Fruit fly (Drosophila melanogaster) whole organism, prepupa: ENCODE measurements around the gene LeuRS.

ENCODE experiments used
- Blimp-1 ChIP-seq: fragments of 200-800 bp; sonication (Bioruptor generic); optimal IDR thresholded peaks from 3 replicates; lab custom pipeline; 2017; ENCODE audit warnings: missing biosample characterization, missing genetic modification characterization, mild to moderate bottlenecking, moderate library complexity, missing genetic modification reagents
- CG10631 ChIP-seq: fragments of 200-800 bp; sonication (Bioruptor generic); optimal IDR thresholded peaks from 2 replicates; lab custom pipeline; 2016; ENCODE audit warnings: missing biosample characterization, missing genetic modification characterization
- CG10669 ChIP-seq: fragments of 200-800 bp; sonication (Bioruptor generic); optimal IDR thresholded peaks from 3 replicates; lab custom pipeline; 2018; ENCODE audit warnings: missing biosample characterization, mild to moderate bottlenecking, missing genetic modification characterization, moderate library complexity
- CG11902 ChIP-seq: fragments of 200-800 bp; sonication (Bioruptor generic); optimal IDR thresholded peaks from 3 replicates; lab custom pipeline; 2016; ENCODE audit warnings: missing biosample characterization, missing genetic modification characterization
- CG15336 ChIP-seq: fragments of 200-800 bp; sonication (Bioruptor generic); IDR thresholded peaks from 2 replicates; pipeline ENCODE4 v1.3.6; 2022; ENCODE audit warnings: missing biosample characterization, missing genetic modification characterization
- CG16779 ChIP-seq: fragments of 200-800 bp; sonication (Bioruptor generic); optimal IDR thresholded peaks from 3 replicates; lab custom pipeline; 2017; ENCODE audit warnings: missing biosample characterization, mild to moderate bottlenecking, missing genetic modification characterization
- CG31627 ChIP-seq: fragments of 200-800 bp; sonication (Bioruptor generic); optimal IDR thresholded peaks from 3 replicates; lab custom pipeline; 2016; ENCODE audit warnings: missing biosample characterization, missing genetic modification characterization
- CG34406 ChIP-seq: fragments of 200-800 bp; sonication (Bioruptor generic); optimal IDR thresholded peaks from 3 replicates; lab custom pipeline; 2016; ENCODE audit warnings: missing biosample characterization, missing genetic modification characterization
- CG3919 ChIP-seq: fragments of 200-800 bp; sonication (Bioruptor generic); optimal IDR thresholded peaks from 3 replicates; lab custom pipeline; 2016; ENCODE audit warnings: missing biosample characterization, missing genetic modification characterization
- CG4318 ChIP-seq: fragments of 200-800 bp; sonication (Bioruptor generic); optimal IDR thresholded peaks from 3 replicates; lab custom pipeline; 2017; ENCODE audit warnings: missing biosample characterization, mild to moderate bottlenecking, missing genetic modification characterization
- CG6276 ChIP-seq: fragments of 200-800 bp; sonication (Bioruptor generic); optimal IDR thresholded peaks from 2 replicates; lab custom pipeline; 2017; ENCODE audit warnings: missing biosample characterization, mild to moderate bottlenecking, missing genetic modification characterization
- CG6808 ChIP-seq: fragments of 200-800 bp; sonication (Bioruptor generic); optimal IDR thresholded peaks from 3 replicates; lab custom pipeline; 2017; ENCODE audit warnings: missing biosample characterization, missing genetic modification characterization, mild to moderate bottlenecking, moderate library complexity, missing genetic modification reagents
- CG7368 ChIP-seq: fragments of 200-800 bp; sonication (Bioruptor generic); optimal IDR thresholded peaks from 3 replicates; lab custom pipeline; 2016; ENCODE audit warnings: missing biosample characterization, missing genetic modification characterization
- CG8119 ChIP-seq: fragments of 200-800 bp; sonication (Bioruptor generic); IDR thresholded peaks from 3 replicates; pipeline ENCODE4 v1.3.6; 2022; ENCODE audit warnings: missing biosample characterization, missing genetic modification characterization
- CG9139 ChIP-seq: fragments of 200-800 bp; sonication (Bioruptor generic); optimal IDR thresholded peaks from 3 replicates; lab custom pipeline; 2017; ENCODE audit warnings: missing biosample characterization, mild to moderate bottlenecking, missing genetic modification characterization
- Eip78C ChIP-seq: fragments of 200-800 bp; sonication (Bioruptor generic); peaks from one replicate; lab custom pipeline; 2016; ENCODE audit warnings: missing biosample characterization, missing genetic modification characterization
- Eip93F ChIP-seq: fragments of 200-800 bp; sonication (Bioruptor generic); optimal IDR thresholded peaks from 2 replicates; lab custom pipeline; 2016; ENCODE audit warnings: missing biosample characterization, mild to moderate bottlenecking, missing genetic modification characterization
- Ets96B ChIP-seq: fragments of 200-800 bp; optimal IDR thresholded peaks from 2 replicates; lab custom pipeline; 2019; ENCODE audit warnings: missing biosample characterization, mild to moderate bottlenecking, missing genetic modification characterization, moderate library complexity
- Gug ChIP-seq: fragments of 200-800 bp; sonication (Bioruptor generic); IDR thresholded peaks from 2 replicates; pipeline ENCODE4 v1.3.6; 2022; ENCODE audit warnings: missing biosample characterization, missing genetic modification characterization
- Hr38 ChIP-seq: sonication (Bioruptor generic); optimal IDR thresholded peaks from 2 replicates; lab custom pipeline; 2016; ENCODE audit warnings: missing biosample characterization, missing genetic modification characterization
- Hr39 ChIP-seq: fragments of 200-800 bp; sonication (Bioruptor generic); optimal IDR thresholded peaks from 2 replicates; lab custom pipeline; 2016; ENCODE audit warnings: missing biosample characterization, missing genetic modification characterization
- Hr4 ChIP-seq: fragments of 200-800 bp; sonication (Bioruptor generic); optimal IDR thresholded peaks from 3 replicates; lab custom pipeline; 2016; ENCODE audit warnings: missing biosample characterization, missing genetic modification characterization
- Lpt ChIP-seq: fragments of 200-800 bp; sonication (Bioruptor generic); optimal IDR thresholded peaks from 3 replicates; lab custom pipeline; 2016; ENCODE audit warnings: missing biosample characterization, missing genetic modification characterization
- Met ChIP-seq: fragments of 200-800 bp; sonication (Bioruptor generic); optimal IDR thresholded peaks from 3 replicates; lab custom pipeline; 2016; ENCODE audit warnings: missing biosample characterization, missing genetic modification characterization
- OdsH ChIP-seq: fragments of 200-800 bp; sonication (Bioruptor generic); optimal IDR thresholded peaks from 3 replicates; lab custom pipeline; 2016; ENCODE audit warnings: missing biosample characterization, missing genetic modification characterization
- Smox ChIP-seq: fragments of 200-800 bp; sonication (Bioruptor generic); optimal IDR thresholded peaks from 3 replicates; lab custom pipeline; 2016; ENCODE audit warnings: missing biosample characterization, missing genetic modification characterization
- Sox14 ChIP-seq: fragments of 200-800 bp; sonication (Bioruptor generic); optimal IDR thresholded peaks from 3 replicates; lab custom pipeline; 2016; ENCODE audit warnings: missing biosample characterization, missing genetic modification characterization
- achi ChIP-seq: fragments of 200-800 bp; sonication (Bioruptor generic); optimal IDR thresholded peaks from 3 replicates; lab custom pipeline; 2016; ENCODE audit warnings: missing biosample characterization, missing genetic modification characterization
- acj6 ChIP-seq: fragments of 200-800 bp; sonication (Bioruptor generic); optimal IDR thresholded peaks from 3 replicates; lab custom pipeline; 2016; ENCODE audit warnings: missing biosample characterization, missing genetic modification characterization
- cyc ChIP-seq: fragments of 200-800 bp; sonication (Bioruptor generic); optimal IDR thresholded peaks from 3 replicates; lab custom pipeline; 2016; ENCODE audit warnings: missing biosample characterization, missing genetic modification characterization
- dac ChIP-seq: fragments of 200-800 bp; sonication (Bioruptor generic); optimal IDR thresholded peaks from 2 replicates; lab custom pipeline; 2017; ENCODE audit warnings: missing biosample characterization, mild to moderate bottlenecking, missing genetic modification characterization
- dsx ChIP-seq: fragments of 200-800 bp; optimal IDR thresholded peaks from 3 replicates; lab custom pipeline; 2019; ENCODE audit warnings: missing biosample characterization, mild to moderate bottlenecking, missing genetic modification characterization, moderate library complexity; ENCODE audit not compliant: poor library complexity, severe bottlenecking
- eg ChIP-seq: fragments of 200-800 bp; sonication (Bioruptor generic); IDR thresholded peaks from 3 replicates; pipeline ENCODE4 v1.3.6; 2022; ENCODE audit warnings: missing biosample characterization, missing genetic modification characterization
- fd59A ChIP-seq: fragments of 200-800 bp; sonication (Bioruptor generic); optimal IDR thresholded peaks from 2 replicates; lab custom pipeline; 2017; ENCODE audit warnings: missing biosample characterization, mild to moderate bottlenecking, missing genetic modification characterization, missing genetic modification reagents
- fd85E ChIP-seq: fragments of 200-800 bp; sonication (Bioruptor generic); optimal IDR thresholded peaks from 3 replicates; lab custom pipeline; 2016; ENCODE audit warnings: missing biosample characterization, missing genetic modification characterization
- net ChIP-seq: fragments of 200-800 bp; sonication (Bioruptor generic); optimal IDR thresholded peaks from 3 replicates; lab custom pipeline; 2016; ENCODE audit warnings: missing biosample characterization, missing genetic modification characterization
- pdm3 ChIP-seq: fragments of 200-800 bp; sonication (Bioruptor generic); optimal IDR thresholded peaks from 3 replicates; lab custom pipeline; 2016; ENCODE audit warnings: missing biosample characterization, missing genetic modification characterization
- salr ChIP-seq, 2 experiments: fragments of 200-800 bp; sonication (Bioruptor generic); optimal IDR thresholded peaks; 3 replicates each; lab custom pipeline; 2016 to 2018; ENCODE audit warnings: missing biosample characterization in 2 of 2, missing genetic modification characterization in 2 of 2, mild to moderate bottlenecking in 1 of 2
- svp ChIP-seq: fragments of 200-800 bp; sonication (Bioruptor generic); peaks from one replicate; lab custom pipeline; 2016; ENCODE audit warnings: missing biosample characterization, missing genetic modification characterization
- topi ChIP-seq: fragments of 200-800 bp; sonication (Bioruptor generic); optimal IDR thresholded peaks from 3 replicates; lab custom pipeline; 2016; ENCODE audit warnings: missing biosample characterization, missing genetic modification characterization
- vri ChIP-seq: fragments of 200-800 bp; sonication (Bioruptor generic); optimal IDR thresholded peaks from 3 replicates; lab custom pipeline; 2016; ENCODE audit warnings: missing biosample characterization, mild to moderate bottlenecking, missing genetic modification characterization

LeuRS gene

dm6 chr2L:3507209-3508164 lies 7.0 kb downstream of the LeuRS start, which contains the start of gene tim:
Gene tim, minus strand, starts transcription at chr2L:3508119.
- TF ChIP-seq Ets96B (tag; lab: Kevin White, UChicago): no peak
- peak; percentile 36; the same call in 2 of the 3 replicates for TF ChIP-seq eg (GFP tag; lab: Robert Waterston, UW)
- TF ChIP-seq CG10631 (GFP tag; lab: Kevin White, UChicago): peak; percentile 30
- TF ChIP-seq dsx (GFP tag; lab: Kevin White, UChicago): no peak
- no peak for TF ChIP-seq CG6808 (GFP tag; lab: Kevin White, UChicago)
- TF ChIP-seq CG6276 (GFP tag; lab: Kevin White, UChicago): no peak
- TF ChIP-seq CG15336 (GFP tag; lab: Robert Waterston, UW): 0 out of 2 replicates have a peak, but pooled peaks have one; percentile 23
- TF ChIP-seq CG9139 (GFP tag; lab: Kevin White, UChicago): no peak
- no peak for TF ChIP-seq Met
- no peak for TF ChIP-seq CG3919 (GFP tag; lab: Kevin White, UChicago)
- TF ChIP-seq CG34406 (GFP tag; lab: Kevin White, UChicago): no peak
- peak; percentile 40; the same call in 1 of the 3 replicates for TF ChIP-seq CG8119
- no peak for TF ChIP-seq fd59A (GFP tag; lab: Kevin White, UChicago)
- peak; percentile 53 for TF ChIP-seq Eip78C (GFP tag; lab: Kevin White, UChicago)
- TF ChIP-seq svp: peak; percentile 77
- TF ChIP-seq net: no peak
- no peak for TF ChIP-seq CG10669 (GFP tag; lab: Kevin White, UChicago)
- no peak for TF ChIP-seq dac (GFP tag; lab: Kevin White, UChicago)
- TF ChIP-seq CG4318 (GFP tag; lab: Kevin White, UChicago): no peak
- no peak for TF ChIP-seq Sox14 (GFP tag; lab: Kevin White, UChicago)
- TF ChIP-seq Gug (GFP tag; lab: Robert Waterston, UW): peak; percentile 46; the same call in 1 of the 2 replicates
- no peak for TF ChIP-seq fd85E (GFP tag; lab: Kevin White, UChicago)
- TF ChIP-seq topi (GFP tag; lab: Kevin White, UChicago): no peak
- no peak for TF ChIP-seq Eip93F (GFP tag; lab: Kevin White, UChicago)
- TF ChIP-seq achi (GFP tag; lab: Kevin White, UChicago): no peak
- no peak for TF ChIP-seq Smox (GFP tag; lab: Kevin White, UChicago)
- TF ChIP-seq Hr38 (GFP tag; lab: Kevin White, UChicago): no peak
- TF ChIP-seq Blimp-1: no peak
- no peak for TF ChIP-seq salr (GFP tag; optimal IDR thresholded peaks at IDR 0.05; lab: Kevin White, UChicago)
- TF ChIP-seq, all 60 proteins: peak for 7

dm6 chr2L:3506806-3507205 lies 7.7 kb downstream of the LeuRS start:
- TF ChIP-seq OdsH (peak; percentile 16), Eip78C (GFP tag; lab: Kevin White, UChicago) (peak; percentile 28), eg (GFP tag; lab: Robert Waterston, UW) (peak; percentile 66; the same call in 1 of the 3 replicates), CG8119 (0 out of 3 replicates have a peak, but pooled peaks have one; percentile 15), Hr39 (no peak), topi (GFP tag; lab: Kevin White, UChicago) (no peak), Hr4 (GFP tag; lab: Kevin White, UChicago) (peak; percentile 49), CG15336 (GFP tag; lab: Robert Waterston, UW) (no peak; the same call in none of the 2 replicates)
- TF ChIP-seq, all 60 proteins: peak for 5

dm6 chr2L:3506322-3506721 lies 8.1 kb downstream of the LeuRS start:
- TF ChIP-seq OdsH (no peak), CG6808 (GFP tag; lab: Kevin White, UChicago) (no peak)

- no peak for TF ChIP-seq fd59A (GFP tag; lab: Kevin White, UChicago)
- TF ChIP-seq cyc: no peak
- no peak for TF ChIP-seq Lpt (GFP tag; lab: Kevin White, UChicago)
- TF ChIP-seq CG10669 (GFP tag; lab: Kevin White, UChicago): no peak
- no peak for TF ChIP-seq CG7368 (GFP tag; lab: Kevin White, UChicago)
- TF ChIP-seq CG16779 (tag; lab: Kevin White, UChicago): no peak
- no peak for TF ChIP-seq CG31627 (GFP tag; lab: Kevin White, UChicago)
- TF ChIP-seq acj6 (GFP tag; lab: Kevin White, UChicago): no peak
- no peak for TF ChIP-seq vri (GFP tag; lab: Kevin White, UChicago)
- no peak for TF ChIP-seq CG11902 (GFP tag; lab: Kevin White, UChicago)
- TF ChIP-seq topi (GFP tag; lab: Kevin White, UChicago): no peak
- no peak for TF ChIP-seq Hr39
- TF ChIP-seq net: no peak
- TF ChIP-seq Hr4 (GFP tag; lab: Kevin White, UChicago): no peak
- no peak for TF ChIP-seq pdm3 (GFP tag; lab: Kevin White, UChicago)
Observed at dm6 chr2L:3504851-3505250, 9.6 kb downstream of the LeuRS start.
